Worm (Caenorhabditis elegans): ENCODE results near the gene T24H7.9.

The T24H7.9 gene

ce11 chrII:6250782-6251461 is 15.6 kb upstream of the T24H7.9 start, which contains the start of gene phb-2:
Gene phb-2, plus strand, starts transcription at chrII:6251411.
- TF ChIP-seq pes-1 (GFP tag; IDR thresholded peaks at IDR 0.05) = no peak
- no peak for TF ChIP-seq ets-7 (tag; optimal IDR thresholded peaks at IDR 0.05)
- peak; percentile 7 for TF ChIP-seq aly-1 (tag; optimal IDR thresholded peaks at IDR 0.05)
- peak; percentile 39 for TF ChIP-seq F13C5.2 (tag; optimal IDR thresholded peaks at IDR 0.05)
- TF ChIP-seq scrt-1 (GFP tag; IDR thresholded peaks at IDR 0.05) = no peak
- no peak for TF ChIP-seq tra-4 (tag; optimal IDR thresholded peaks at IDR 0.05)
- no peak for TF ChIP-seq B0310.2 (tag; optimal IDR thresholded peaks at IDR 0.05)
- TF ChIP-seq flt-1 (GFP tag; IDR thresholded peaks at IDR 0.05) = no peak
- TF ChIP-seq tbx-37 (GFP tag; conservative IDR thresholded peaks at IDR 0.05) = no peak
- TF ChIP-seq sea-1 (GFP tag; conservative IDR thresholded peaks at IDR 0.05) = no peak

- TF ChIP-seq tbx-11 (GFP tag; IDR thresholded peaks at IDR 0.05) (peak; percentile 91), pes-1 (GFP tag; IDR thresholded peaks at IDR 0.05) (peak; percentile 91), flt-1 (GFP tag; IDR thresholded peaks at IDR 0.05) (peak; percentile 82), hmbx-1 (tag; optimal IDR thresholded peaks at IDR 0.05) (peak; percentile 50), B0310.2 (tag; optimal IDR thresholded peaks at IDR 0.05) (peak; percentile 79), sea-1 (GFP tag; conservative IDR thresholded peaks at IDR 0.05) (peak; percentile 90), ama-1 (optimal IDR thresholded peaks at IDR 0.05) (no peak), tra-4 (tag; optimal IDR thresholded peaks at IDR 0.05) (peak; percentile 60), F13C5.2 (tag; optimal IDR thresholded peaks at IDR 0.05) (peak; percentile 56), ceh-13 (GFP tag; optimal IDR thresholded peaks at IDR 0.05) (peak; percentile 82), ceh-36 (tag; optimal IDR thresholded peaks at IDR 0.05) (peak; percentile 95), scrt-1 (GFP tag; IDR thresholded peaks at IDR 0.05) (peak; percentile 89), hmg-4 (GFP tag; optimal IDR thresholded peaks at IDR 0.05) (peak; percentile 95), hnd-1 (tag; optimal IDR thresholded peaks at IDR 0.05) (peak; percentile 72), aly-1 (tag; optimal IDR thresholded peaks at IDR 0.05) (peak; percentile 95), tbx-37 (GFP tag; conservative IDR thresholded peaks at IDR 0.05) (peak; percentile 78), ets-7 (tag; optimal IDR thresholded peaks at IDR 0.05) (peak; percentile 81)
Measured at ce11 chrII:6248503-6248902, 13.2 kb upstream of the T24H7.9 start.

DNA sequence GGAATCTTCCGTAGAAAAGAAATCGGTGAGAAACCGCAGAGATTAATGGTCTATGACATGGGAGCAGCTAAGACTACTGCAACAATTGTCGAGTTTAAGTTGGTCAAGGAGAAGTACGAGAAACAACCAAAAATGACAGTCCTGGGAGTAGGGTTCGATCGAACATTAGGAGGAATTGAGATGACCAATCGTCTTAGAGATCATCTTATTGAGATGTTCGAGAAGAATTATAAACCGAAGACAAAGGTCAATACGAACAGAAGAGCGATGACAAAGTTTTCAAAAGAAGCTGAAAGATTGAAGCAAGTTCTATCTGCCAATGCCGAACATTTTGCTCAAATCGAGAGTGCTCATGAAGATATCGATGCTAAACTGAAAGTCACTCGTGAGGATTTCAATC is 12.7 kb upstream of the T24H7.9 start:
- no peak for TF ChIP-seq scrt-1 (GFP tag; IDR thresholded peaks at IDR 0.05)
- no peak for TF ChIP-seq ama-1 (optimal IDR thresholded peaks at IDR 0.05)
- TF ChIP-seq aly-1 (tag; optimal IDR thresholded peaks at IDR 0.05) = no peak

DNA sequence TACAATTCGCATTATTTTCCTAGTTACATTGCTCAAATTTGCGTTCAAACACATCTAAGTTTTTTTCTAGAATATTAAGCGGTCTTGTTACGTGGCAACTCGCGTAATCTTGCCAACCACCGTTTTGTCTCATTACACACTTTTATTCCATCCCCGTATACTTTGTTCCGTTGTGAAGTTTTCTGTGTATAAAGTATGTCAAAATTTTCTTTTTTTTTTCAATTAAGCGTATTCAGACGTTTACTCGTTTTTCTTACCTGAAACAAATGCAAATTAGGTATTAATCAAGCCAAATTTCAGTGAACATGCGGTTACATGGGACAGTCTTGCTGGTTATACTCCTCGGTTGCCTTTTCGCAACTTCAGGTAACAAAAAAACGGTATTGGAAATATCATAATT is 11.7 kb upstream of the T24H7.9 start, which contains the start of gene T24H7.2:
Gene T24H7.2 (plus strand): TSS at position 301 of the 400 bp plus-strand sequence.
- no peak for TF ChIP-seq F13C5.2 (tag; optimal IDR thresholded peaks at IDR 0.05)
- TF ChIP-seq ceh-36 (tag; optimal IDR thresholded peaks at IDR 0.05) = no peak
- TF ChIP-seq pes-1 (GFP tag; IDR thresholded peaks at IDR 0.05) = no peak
- TF ChIP-seq scrt-1 (GFP tag; IDR thresholded peaks at IDR 0.05) = no peak

- no peak for TF ChIP-seq scrt-1 (GFP tag; IDR thresholded peaks at IDR 0.05)
- TF ChIP-seq hmg-4 (GFP tag; optimal IDR thresholded peaks at IDR 0.05) = no peak
- TF ChIP-seq ceh-36 (tag; optimal IDR thresholded peaks at IDR 0.05) = no peak
Measured at ce11 chrII:6246054-6246453, 10.7 kb upstream of the T24H7.9 start, which contains the start of gene lelo-1. Gene lelo-1, plus strand, starts transcription at chrII:6246354.

ce11 chrII:6245199-6245702 is 9.9 kb upstream of the T24H7.9 start, which contains the start of gene blos-4:
Gene blos-4, plus strand, starts transcription at chrII:6245249.
- TF ChIP-seq pes-1 (GFP tag; IDR thresholded peaks at IDR 0.05) (no peak), ceh-13 (GFP tag; optimal IDR thresholded peaks at IDR 0.05) (no peak), hmg-4 (GFP tag; optimal IDR thresholded peaks at IDR 0.05) (no peak), hmbx-1 (tag; optimal IDR thresholded peaks at IDR 0.05) (no peak), hnd-1 (tag; optimal IDR thresholded peaks at IDR 0.05) (no peak), F13C5.2 (tag; optimal IDR thresholded peaks at IDR 0.05) (no peak), ets-7 (tag; optimal IDR thresholded peaks at IDR 0.05) (no peak), ceh-36 (tag; optimal IDR thresholded peaks at IDR 0.05) (no peak), tra-4 (tag; optimal IDR thresholded peaks at IDR 0.05) (no peak), flt-1 (GFP tag; IDR thresholded peaks at IDR 0.05) (no peak), aly-1 (tag; optimal IDR thresholded peaks at IDR 0.05) (no peak), scrt-1 (GFP tag; IDR thresholded peaks at IDR 0.05) (no peak), B0310.2 (tag; optimal IDR thresholded peaks at IDR 0.05) (no peak)

ce11 chrII:6244171-6244570 is 8.9 kb upstream of the T24H7.9 start, which contains the start of gene tat-4:
Gene tat-4, minus strand, starts transcription at chrII:6244287.
- TF ChIP-seq hnd-1 (tag; optimal IDR thresholded peaks at IDR 0.05) (no peak), flt-1 (GFP tag; IDR thresholded peaks at IDR 0.05) (no peak), scrt-1 (GFP tag; IDR thresholded peaks at IDR 0.05) (no peak), hmg-4 (GFP tag; optimal IDR thresholded peaks at IDR 0.05) (no peak), ceh-13 (GFP tag; optimal IDR thresholded peaks at IDR 0.05) (no peak), ama-1 (optimal IDR thresholded peaks at IDR 0.05) (no peak), ets-7 (tag; optimal IDR thresholded peaks at IDR 0.05) (no peak), hmbx-1 (tag; optimal IDR thresholded peaks at IDR 0.05) (no peak), sea-1 (GFP tag; conservative IDR thresholded peaks at IDR 0.05) (no peak), tbx-11 (GFP tag; IDR thresholded peaks at IDR 0.05) (no peak), tra-4 (tag; optimal IDR thresholded peaks at IDR 0.05) (no peak), B0310.2 (tag; optimal IDR thresholded peaks at IDR 0.05) (no peak), pes-1 (GFP tag; IDR thresholded peaks at IDR 0.05) (no peak), aly-1 (tag; optimal IDR thresholded peaks at IDR 0.05) (no peak), F13C5.2 (tag; optimal IDR thresholded peaks at IDR 0.05) (no peak), tbx-37 (GFP tag; conservative IDR thresholded peaks at IDR 0.05) (no peak), ceh-36 (tag; optimal IDR thresholded peaks at IDR 0.05) (no peak)

All from whole organism, early embryonic.